Fruit fly (Drosophila melanogaster) Kc167 (cell line): ENCODE data around the gene CG33947.

ENCODE experiments used
- Myc ChIP-seq: fragments of >200 bp; optimal IDR thresholded peaks from 2 replicates; lab custom pipeline; 2017; ENCODE audit warnings: missing external identifiers
- Sin3A ChIP-seq: fragments of >200 bp; optimal IDR thresholded peaks from 2 replicates; lab custom pipeline; 2018; ENCODE audit warnings: missing external identifiers
- h ChIP-seq: fragments of >200 bp; optimal IDR thresholded peaks from 3 replicates; lab custom pipeline; 2018; ENCODE audit warnings: missing external identifiers
- insv ChIP-seq: fragments of >200 bp; optimal IDR thresholded peaks from 3 replicates; lab custom pipeline; 2018; ENCODE audit warnings: missing external identifiers
- ttk ChIP-seq: sonication (Bioruptor generic); optimal IDR thresholded peaks from 2 replicates; lab custom pipeline; 2017; ENCODE audit warnings: missing external identifiers

DNA sequence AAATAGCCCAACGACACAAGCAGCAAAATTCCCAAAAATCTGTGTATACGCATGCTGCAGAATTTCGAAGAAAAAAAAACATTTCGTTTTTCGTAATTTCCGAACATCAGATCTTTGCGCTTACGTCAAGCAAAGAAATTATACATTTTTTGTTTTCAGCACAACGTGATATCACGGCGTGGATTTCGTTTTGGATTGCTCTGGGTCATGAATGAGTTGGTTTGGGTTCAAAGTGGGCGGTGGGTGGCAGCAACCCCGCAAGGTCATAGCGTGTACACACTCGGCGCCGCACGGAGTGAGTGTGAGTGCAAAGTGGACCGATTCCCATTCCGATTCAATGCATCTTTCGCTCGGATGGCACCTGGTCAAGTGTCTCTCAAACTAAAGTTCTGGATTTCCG lies 28.5 kb downstream of the CG33947 start:
- TF ChIP-seq Sin3A (lab: Kevin White, UChicago) (no peak), h (no peak), insv (lab: Kevin White, UChicago) (no peak), ttk (lab: Kevin White, UChicago) (no peak), Myc (lab: Kevin White, UChicago) (no peak)
